Worm (Caenorhabditis elegans) whole organism, mixed stage, embryonic: Measurements from ENCODE around the gene H14E04.2.
A peak's percentile ranks its signal among the peaks of the same experiment; 100 is the strongest.

ENCODE experiments used
- M03D4.4 ChIP-seq: sonication (generic microtip); optimal IDR thresholded peaks from 2 replicates; lab custom pipeline; 2017; ENCODE audit warnings: mild to moderate bottlenecking, missing genetic modification characterization, missing compliant biosample characterization
- bed-3 ChIP-seq: fragments of 200-800 bp; sonication (Bioruptor generic); optimal IDR thresholded peaks from 3 replicates; lab custom pipeline; 2018; ENCODE audit warnings: mild to moderate bottlenecking, missing genetic modification characterization, moderate library complexity, missing compliant biosample characterization
- blmp-1 ChIP-seq: fragments of 150-350 bp; optimal IDR thresholded peaks from 2 replicates; lab custom pipeline; 2014; ENCODE audit warnings: missing biosample characterization, missing genetic modification characterization
- ceh-39 ChIP-seq: fragments of 150-350 bp; optimal IDR thresholded peaks from 2 replicates; lab custom pipeline; 2014; ENCODE audit warnings: missing biosample characterization, missing genetic modification characterization
- ceh-43 ChIP-seq: fragments of 200-800 bp; sonication (Bioruptor generic); optimal IDR thresholded peaks from 2 replicates; lab custom pipeline; 2018; ENCODE audit warnings: mild to moderate bottlenecking, missing genetic modification characterization, moderate library complexity, missing compliant biosample characterization
- ceh-83 ChIP-seq: fragments of 200-800 bp; sonication (Bioruptor generic); optimal IDR thresholded peaks from 2 replicates; lab custom pipeline; 2018; ENCODE audit warnings: mild to moderate bottlenecking, missing genetic modification characterization, missing compliant biosample characterization
- ces-1 ChIP-seq: fragments of 150-350 bp; optimal IDR thresholded peaks from 2 replicates; lab custom pipeline; 2014; ENCODE audit warnings: missing biosample characterization, missing genetic modification reagents, missing genetic modification characterization
- cnd-1 ChIP-seq: fragments of 200-800 bp; sonication (Bioruptor generic); optimal IDR thresholded peaks from 2 replicates; lab custom pipeline; 2018; ENCODE audit warnings: mild to moderate bottlenecking, missing genetic modification characterization, missing compliant biosample characterization
- elt-1 ChIP-seq: sonication (generic microtip); optimal IDR thresholded peaks from 2 replicates; lab custom pipeline; 2017; ENCODE audit warnings: missing genetic modification characterization, mild to moderate bottlenecking, missing compliant biosample characterization, antibody characterized with exemption, moderate library complexity, borderline replicate concordance; ENCODE audit not compliant: insufficient read depth
- elt-3 ChIP-seq: fragments of 150-350 bp; optimal IDR thresholded peaks from 2 replicates; lab custom pipeline; 2014; ENCODE audit warnings: missing biosample characterization, missing genetic modification characterization
- flh-1 ChIP-seq: fragments of 200-800 bp; sonication (Bioruptor generic); optimal IDR thresholded peaks from 2 replicates; lab custom pipeline; 2018; ENCODE audit warnings: mild to moderate bottlenecking, missing genetic modification characterization, moderate library complexity, missing compliant biosample characterization
- hlh-1 ChIP-seq: fragments of 150-350 bp; optimal IDR thresholded peaks from 2 replicates; lab custom pipeline; 2014; ENCODE audit warnings: missing biosample characterization, missing genetic modification reagents, missing genetic modification characterization
- lin-13 ChIP-seq: fragments of 150-350 bp; optimal IDR thresholded peaks from 2 replicates; lab custom pipeline; 2014; ENCODE audit warnings: missing biosample characterization, missing genetic modification characterization
- lin-32 ChIP-seq: fragments of 200-800 bp; sonication (Bioruptor generic); optimal IDR thresholded peaks from 2 replicates; lab custom pipeline; 2018; ENCODE audit warnings: mild to moderate bottlenecking, missing genetic modification characterization, missing compliant biosample characterization
- lsy-2 ChIP-seq: fragments of 150-350 bp; optimal IDR thresholded peaks from 2 replicates; lab custom pipeline; 2014; ENCODE audit warnings: missing biosample characterization, missing genetic modification characterization
- mab-5 ChIP-seq: fragments of 150-350 bp; optimal IDR thresholded peaks from 2 replicates; lab custom pipeline; 2014; ENCODE audit warnings: missing biosample characterization, missing genetic modification characterization
- mep-1 ChIP-seq: fragments of 150-350 bp; optimal IDR thresholded peaks from 2 replicates; lab custom pipeline; 2017; ENCODE audit warnings: missing biosample characterization, missing genetic modification reagents, missing genetic modification characterization, inconsistent platforms
- mls-2 ChIP-seq: sonication (generic microtip); optimal IDR thresholded peaks from 2 replicates; lab custom pipeline; 2016; ENCODE audit warnings: mild to moderate bottlenecking, missing genetic modification characterization, moderate library complexity, missing compliant biosample characterization
- nhr-2 ChIP-seq: fragments of 150-350 bp; optimal IDR thresholded peaks from 2 replicates; lab custom pipeline; 2014; ENCODE audit warnings: missing biosample characterization, missing genetic modification characterization
- nhr-28 ChIP-seq: fragments of 150-350 bp; optimal IDR thresholded peaks from 2 replicates; lab custom pipeline; 2014; ENCODE audit warnings: missing biosample characterization, missing genetic modification characterization
- pha-4 ChIP-seq: fragments of 150-350 bp; optimal IDR thresholded peaks from 2 replicates; lab custom pipeline; 2018; ENCODE audit warnings: missing biosample characterization, missing genetic modification reagents, missing genetic modification characterization
- snpc-4 ChIP-seq: fragments of 150-350 bp; optimal IDR thresholded peaks from 2 replicates; lab custom pipeline; 2014; ENCODE audit warnings: missing biosample characterization, missing genetic modification characterization
- sptf-1 ChIP-seq: sonication (generic microtip); optimal IDR thresholded peaks from 2 replicates; lab custom pipeline; 2017; ENCODE audit warnings: mild to moderate bottlenecking, missing genetic modification characterization, moderate library complexity, missing compliant biosample characterization
- tbx-8 ChIP-seq: fragments of 200-800 bp; sonication (Bioruptor generic); optimal IDR thresholded peaks from 2 replicates; lab custom pipeline; 2018; ENCODE audit warnings: mild to moderate bottlenecking, missing genetic modification characterization, moderate library complexity, missing compliant biosample characterization
- unc-120 ChIP-seq: sonication (generic microtip); optimal IDR thresholded peaks from 2 replicates; lab custom pipeline; 2017; ENCODE audit warnings: missing genetic modification characterization, missing compliant biosample characterization; ENCODE audit not compliant: poor library complexity, severe bottlenecking
- zip-8 ChIP-seq: fragments of 150-350 bp; optimal IDR thresholded peaks from 2 replicates; lab custom pipeline; 2014; ENCODE audit warnings: missing biosample characterization, missing genetic modification characterization
- ztf-11 ChIP-seq: fragments of 150-350 bp; optimal IDR thresholded peaks from 2 replicates; lab custom pipeline; 2014; ENCODE audit warnings: missing biosample characterization, missing genetic modification characterization

H14E04.2 gene

ce11 chrIII:2375918-2376317 lies at the start of gene H14E04.2:
H14E04.2 (plus strand) TSS chrIII:2376193.
- TF ChIP-seq ces-1 (GFP tag; lab: Kevin White, UChicago) (peak; percentile 72), unc-120 (no peak), M03D4.4 (tag; lab: Kevin White, UChicago) (no peak), lin-13 (peak; percentile 75), lsy-2 (tag; lab: Kevin White, UChicago) (peak; percentile 24), pha-4 (tag; lab: Kevin White, UChicago) (peak; percentile 85), hlh-1 (peak; percentile 19), blmp-1 (tag; lab: Kevin White, UChicago) (no peak), mep-1 (tag; lab: Kevin White, UChicago) (peak; percentile 81), ceh-39 (tag; lab: Kevin White, UChicago) (no peak)
- TF ChIP-seq, all 35 proteins: peak for 6

- TF ChIP-seq unc-120 (no peak), mab-5 (tag; lab: Kevin White, UChicago) (no peak)
- TF ChIP-seq, all 35 proteins: peak for 0
Observed at ce11 chrIII:2328612-2329011, 47.4 kb upstream of the H14E04.2 start.

DNA sequence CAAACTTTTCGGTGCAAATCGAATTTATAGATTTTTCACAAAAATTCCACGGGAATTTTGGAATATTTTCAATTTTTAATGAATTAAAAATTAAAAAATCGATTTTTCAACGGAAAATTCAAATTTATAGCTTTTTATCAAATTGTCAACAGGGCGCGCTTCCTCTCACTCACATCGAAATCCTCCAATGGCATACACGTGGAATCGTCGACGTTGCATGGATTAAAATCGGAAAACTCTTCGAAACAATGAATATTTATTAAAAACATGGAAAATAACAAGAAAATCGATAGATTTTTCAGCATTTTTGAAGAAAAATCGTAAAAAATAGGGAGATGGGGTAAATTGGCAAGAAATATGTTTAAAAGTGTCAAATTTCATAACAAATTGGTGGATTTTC lies 46.7 kb upstream of the H14E04.2 start, which contains the start of gene Y54F10BM.12:
Y54F10BM.12 (minus strand) TSS at position 344 of the 400 bp plus-strand sequence.
- TF ChIP-seq nhr-2 (tag; lab: Kevin White, UChicago), result no peak
- TF ChIP-seq blmp-1 (tag; lab: Kevin White, UChicago), result no peak
- TF ChIP-seq elt-3 (tag; lab: Kevin White, UChicago), result no peak
- no peak for TF ChIP-seq cnd-1 (tag; lab: Kevin White, UChicago)
- no peak for TF ChIP-seq unc-120
- TF ChIP-seq lin-32, result no peak
- no peak for TF ChIP-seq ceh-83 (GFP tag; lab: Kevin White, UChicago)
- no peak for TF ChIP-seq pha-4 (tag; lab: Kevin White, UChicago)
- no peak for TF ChIP-seq snpc-4 (tag; lab: Kevin White, UChicago)
- TF ChIP-seq tbx-8, result no peak
- no peak for TF ChIP-seq ces-1 (GFP tag; lab: Kevin White, UChicago)
- no peak for TF ChIP-seq M03D4.4 (tag; lab: Kevin White, UChicago)
- TF ChIP-seq mep-1 (tag; lab: Kevin White, UChicago), result no peak
- TF ChIP-seq nhr-28 (tag; lab: Kevin White, UChicago), result no peak

DNA sequence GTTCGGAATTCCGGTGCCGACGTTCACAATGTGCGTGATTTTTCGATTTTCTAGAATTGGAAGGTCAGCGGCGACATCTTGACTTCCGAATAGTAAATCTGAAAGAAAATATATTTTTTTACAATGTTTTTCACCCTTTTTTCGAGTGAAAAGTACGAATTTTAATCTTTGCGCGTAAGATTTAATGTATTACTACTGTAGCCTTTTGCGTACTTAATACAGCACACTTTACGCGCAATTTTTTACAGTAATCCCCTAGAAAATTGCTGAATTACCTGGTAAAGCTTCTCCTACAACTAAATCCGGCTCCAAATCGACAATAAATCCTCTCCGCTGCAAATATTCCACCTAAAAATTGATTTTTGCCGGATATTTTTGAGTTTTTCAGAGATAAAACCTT lies 45.6 kb upstream of the H14E04.2 start:
- no peak for TF ChIP-seq mep-1 (tag; lab: Kevin White, UChicago)
- no peak for TF ChIP-seq nhr-28 (tag; lab: Kevin White, UChicago)
- TF ChIP-seq pha-4 (tag; lab: Kevin White, UChicago), result no peak
- TF ChIP-seq unc-120, result no peak
- no peak for TF ChIP-seq lin-13
- TF ChIP-seq flh-1, result no peak
- no peak for TF ChIP-seq lin-32
- TF ChIP-seq cnd-1 (tag; lab: Kevin White, UChicago), result no peak
- no peak for TF ChIP-seq snpc-4 (tag; lab: Kevin White, UChicago)
- TF ChIP-seq ceh-43 (GFP tag; lab: Kevin White, UChicago), result no peak
- TF ChIP-seq mls-2 (tag; lab: Kevin White, UChicago), result no peak
- no peak for TF ChIP-seq elt-1
- TF ChIP-seq ces-1 (GFP tag; lab: Kevin White, UChicago), result no peak
- no peak for TF ChIP-seq bed-3 (GFP tag; lab: Kevin White, UChicago)

DNA sequence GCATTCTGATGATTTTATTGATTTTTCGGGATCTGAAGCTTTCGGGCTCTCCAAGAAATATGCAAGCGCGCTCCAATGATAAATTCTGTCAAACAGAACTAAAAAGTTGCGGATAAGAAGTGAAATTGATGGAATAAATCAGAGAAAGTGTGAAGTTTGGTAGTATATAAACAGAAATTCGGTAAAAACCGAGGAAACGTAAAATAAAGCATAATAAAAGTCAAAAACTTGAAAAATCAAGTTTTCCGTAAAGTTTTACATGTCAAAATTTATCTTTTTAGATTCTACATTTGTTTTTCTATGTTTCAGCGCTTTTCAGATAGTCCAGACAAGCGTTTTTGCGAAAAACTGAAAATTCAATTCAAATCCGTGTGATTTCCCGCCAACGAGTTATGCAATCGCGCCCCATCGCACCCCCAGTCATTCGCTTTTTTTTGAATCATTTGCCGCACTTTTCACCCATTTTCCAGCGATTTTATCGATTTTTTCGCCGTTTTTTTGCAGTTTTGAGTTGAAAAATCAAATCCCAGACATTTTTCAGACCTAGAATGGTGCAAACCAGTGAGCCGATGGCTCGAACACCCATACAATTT lies 44.9 kb upstream of the H14E04.2 start, which contains the start of the genes Y54F10BM.13 and ppm-1.D:
Y54F10BM.13 (minus strand) TSS at position 51 of the 593 bp plus-strand sequence.
ppm-1.D (plus strand) TSS at position 540 of the 593 bp plus-strand sequence.
- TF ChIP-seq cnd-1 (tag; lab: Kevin White, UChicago) (no peak), ceh-39 (tag; lab: Kevin White, UChicago) (no peak), nhr-28 (tag; lab: Kevin White, UChicago) (no peak), lsy-2 (tag; lab: Kevin White, UChicago) (peak; percentile 44), zip-8 (tag; lab: Kevin White, UChicago) (no peak), sptf-1 (tag; lab: Kevin White, UChicago) (peak; percentile 28), ztf-11 (tag; lab: Kevin White, UChicago) (no peak)

DNA sequence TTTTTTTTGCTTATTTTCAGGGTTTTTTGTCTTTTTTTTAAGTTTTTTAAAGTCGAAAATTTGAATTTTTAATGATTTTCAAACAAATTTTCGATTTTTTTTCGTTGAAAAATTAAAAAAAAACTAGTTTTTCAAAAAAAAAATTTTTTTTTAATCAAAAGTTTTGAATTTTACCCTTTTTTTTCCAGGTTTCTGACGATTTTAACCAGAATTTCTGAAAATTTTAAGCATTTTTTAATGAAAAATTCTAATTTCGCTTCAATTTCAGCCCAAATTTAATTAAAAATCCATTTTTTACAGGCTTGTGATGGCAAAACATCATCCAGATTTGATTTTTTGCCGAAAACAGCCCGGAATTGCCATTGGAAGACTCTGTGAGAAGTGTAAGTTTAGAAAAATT lies 32.7 kb upstream of the H14E04.2 start, which contains the start of gene phf-5:
phf-5 (plus strand) TSS at position 301 of the 400 bp plus-strand sequence.
- no peak for TF ChIP-seq cnd-1 (tag; lab: Kevin White, UChicago)
- TF ChIP-seq, all 35 proteins: peak for 0
